Worm (Caenorhabditis elegans): ENCODE data around the gene gst-4.
A peak's percentile ranks its signal among the peaks of the same experiment; 100 is the strongest.

The gst-4 gene

ce11 chrIV:10128906-10129386, 13.1 kb upstream of the gst-4 start, which contains the start of the genes gtbp-1 and K08F4.3:
Gene gtbp-1 (minus strand): TSS chrIV:10128956.
Gene K08F4.3 (plus strand): TSS chrIV:10129257.
- TF ChIP-seq nhr-237 (tag; optimal IDR thresholded peaks at IDR 0.05): no peak
- TF ChIP-seq pqm-1 (tag; optimal IDR thresholded peaks at IDR 0.05): peak; percentile 28
- no peak for TF ChIP-seq nhr-23 (tag; optimal IDR thresholded peaks at IDR 0.05)
- no peak for TF ChIP-seq daf-12 (tag; optimal IDR thresholded peaks at IDR 0.05)
- peak; percentile 81 for TF ChIP-seq nhr-25 (tag; optimal IDR thresholded peaks at IDR 0.05)
- peak; percentile 88 for TF ChIP-seq pha-4 (tag; optimal IDR thresholded peaks at IDR 0.05)
- TF ChIP-seq elt-3 (tag; optimal IDR thresholded peaks at IDR 0.05): peak in 1 of 3 experiments; percentile 12
- TF ChIP-seq R02D3.7 (tag; optimal IDR thresholded peaks at IDR 0.05): peak; percentile 20
- peak; percentile 77 for TF ChIP-seq lin-39 (tag; optimal IDR thresholded peaks at IDR 0.05)
- TF ChIP-seq aly-2 (tag; optimal IDR thresholded peaks at IDR 0.05): no peak
- TF ChIP-seq ceh-82 (tag; optimal IDR thresholded peaks at IDR 0.05): peak; percentile 20
- TF ChIP-seq mml-1 (tag; optimal IDR thresholded peaks at IDR 0.05): no peak
- TF ChIP-seq sea-2 (GFP tag; optimal IDR thresholded peaks at IDR 0.05): no peak
- no peak for TF ChIP-seq nhr-28 (tag; optimal IDR thresholded peaks at IDR 0.05)
- no peak for TF ChIP-seq unc-62 (GFP tag; optimal IDR thresholded peaks at IDR 0.05)
- no peak for TF ChIP-seq nhr-76 (tag; optimal IDR thresholded peaks at IDR 0.05)
- TF ChIP-seq lsy-12 (tag; optimal IDR thresholded peaks at IDR 0.05): no peak
- no peak for TF ChIP-seq fos-1 (tag; optimal IDR thresholded peaks at IDR 0.05)
- no peak for TF ChIP-seq ztf-4 (tag; optimal IDR thresholded peaks at IDR 0.05)
- TF ChIP-seq ceh-28 (tag; optimal IDR thresholded peaks at IDR 0.05): no peak
- no peak for TF ChIP-seq nhr-11 (tag; optimal IDR thresholded peaks at IDR 0.05)
- no peak for TF ChIP-seq eor-1 (tag; optimal IDR thresholded peaks at IDR 0.05)
- TF ChIP-seq ceh-9 (tag; optimal IDR thresholded peaks at IDR 0.05): no peak
- no peak for TF ChIP-seq mdl-1 (tag; optimal IDR thresholded peaks at IDR 0.05)
- no peak for TF ChIP-seq ztf-11 (tag; optimal IDR thresholded peaks at IDR 0.05)
- TF ChIP-seq hmg-11 (tag; optimal IDR thresholded peaks at IDR 0.05): no peak
- TF ChIP-seq nhr-43 (tag; optimal IDR thresholded peaks at IDR 0.05; ENCODE audit: poor library complexity, severe bottlenecking): peak; percentile 28
- TF ChIP-seq ZK546.5 (tag; optimal IDR thresholded peaks at IDR 0.05): peak; percentile 51
- no peak for TF ChIP-seq nhr-77 (tag; optimal IDR thresholded peaks at IDR 0.05)
- TF ChIP-seq elt-2 (tag; optimal IDR thresholded peaks at IDR 0.05): peak; percentile 46
- TF ChIP-seq lin-15B (tag; optimal IDR thresholded peaks at IDR 0.05): peak; percentile 94
- no peak for TF ChIP-seq ceh-16 (tag; optimal IDR thresholded peaks at IDR 0.05)
- peak; percentile 42 for TF ChIP-seq snpc-4 (tag; optimal IDR thresholded peaks at IDR 0.05)
- TF ChIP-seq skn-1 (tag; optimal IDR thresholded peaks at IDR 0.05): no peak
- peak; percentile 23 for TF ChIP-seq ama-1 (optimal IDR thresholded peaks at IDR 0.05)
- TF ChIP-seq egl-27 (tag; optimal IDR thresholded peaks at IDR 0.05): no peak
- peak; percentile 90 for TF ChIP-seq nfya-1 (tag; optimal IDR thresholded peaks at IDR 0.05; ENCODE audit: insufficient read depth)
- no peak for TF ChIP-seq nhr-12 (tag; optimal IDR thresholded peaks at IDR 0.05)
- TF ChIP-seq nhr-67 (tag; optimal IDR thresholded peaks at IDR 0.05): no peak
- TF ChIP-seq egl-5 (tag; optimal IDR thresholded peaks at IDR 0.05): peak; percentile 94
- TF ChIP-seq unc-39 (tag; optimal IDR thresholded peaks at IDR 0.05): no peak

DNA sequence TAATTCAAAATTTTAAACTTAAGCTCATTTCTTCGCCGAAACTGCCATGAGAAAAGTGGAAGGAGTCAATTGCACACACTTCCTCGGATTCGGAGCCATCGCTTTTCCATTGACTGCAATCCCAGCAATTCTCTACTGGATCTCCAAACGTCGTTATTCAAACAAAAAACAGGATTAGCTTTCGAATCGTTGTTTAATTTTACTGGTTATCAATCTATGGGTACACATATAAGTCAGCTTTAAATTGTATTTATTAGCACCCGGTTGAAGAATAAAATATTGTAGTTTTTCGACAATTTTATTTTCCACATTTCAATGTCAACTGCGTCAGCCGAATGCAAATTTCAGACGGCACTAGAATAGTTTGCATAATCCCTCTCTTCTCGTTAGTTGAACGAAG, 12.1 kb upstream of the gst-4 start, which contains the start of gene glt-3:
glt-3 (plus strand) TSS at position 301 of the 400 bp plus-strand sequence.
- TF ChIP-seq ceh-82 (tag; optimal IDR thresholded peaks at IDR 0.05) (no peak), nhr-77 (tag; optimal IDR thresholded peaks at IDR 0.05) (no peak), nhr-23 (tag; optimal IDR thresholded peaks at IDR 0.05) (no peak), nhr-12 (tag; optimal IDR thresholded peaks at IDR 0.05) (no peak), elt-1 (tag; optimal IDR thresholded peaks at IDR 0.05) (no peak), lin-15B (tag; optimal IDR thresholded peaks at IDR 0.05) (no peak), ama-1 (optimal IDR thresholded peaks at IDR 0.05) (no peak), lsy-12 (tag; optimal IDR thresholded peaks at IDR 0.05) (no peak), ceh-28 (tag; optimal IDR thresholded peaks at IDR 0.05) (no peak), skn-1 (tag; optimal IDR thresholded peaks at IDR 0.05) (no peak), nfya-1 (tag; optimal IDR thresholded peaks at IDR 0.05; ENCODE audit: insufficient read depth) (no peak), ztf-4 (tag; optimal IDR thresholded peaks at IDR 0.05) (no peak), elt-2 (tag; optimal IDR thresholded peaks at IDR 0.05) (no peak)

Measured in whole organism, L3 larva.